Worm (Caenorhabditis elegans) whole organism, early embryonic: Measurements from ENCODE around the gene ZK1240.8.

Experiments
- B0310.2 ChIP-seq: sonication (generic microtip); optimal IDR thresholded peaks from 2 replicates; lab custom pipeline; 2016; ENCODE audit warnings: mild to moderate bottlenecking, missing genetic modification characterization, missing compliant biosample characterization
- F13C5.2 ChIP-seq: sonication (generic microtip); optimal IDR thresholded peaks from 2 replicates; lab custom pipeline; 2017; ENCODE audit warnings: mild to moderate bottlenecking, missing genetic modification characterization, inconsistent platforms, missing compliant biosample characterization
- aly-1 ChIP-seq: sonication (generic microtip); optimal IDR thresholded peaks from 2 replicates; lab custom pipeline; 2016; ENCODE audit warnings: missing genetic modification characterization, missing compliant biosample characterization
- ama-1 ChIP-seq: fragments of 150-350 bp; optimal IDR thresholded peaks from 2 replicates; lab custom pipeline; 2014
- ets-7 ChIP-seq: sonication (generic microtip); optimal IDR thresholded peaks from 2 replicates; lab custom pipeline; 2016; ENCODE audit warnings: missing genotype, missing genetic modification characterization, missing compliant biosample characterization
- flt-1 ChIP-seq: fragments of 200-800 bp; sonication (Bioruptor generic); IDR thresholded peaks from 2 replicates; pipeline ENCODE4 v1.3.6; 2022; ENCODE audit warnings: missing genetic modification characterization, missing compliant biosample characterization
- hmbx-1 ChIP-seq: sonication (generic microtip); optimal IDR thresholded peaks from 2 replicates; lab custom pipeline; 2016; ENCODE audit warnings: mild to moderate bottlenecking, missing genetic modification characterization, missing compliant biosample characterization
- hmg-4 ChIP-seq: fragments of 200-800 bp; sonication (Bioruptor generic); optimal IDR thresholded peaks from 2 replicates; lab custom pipeline; 2018; ENCODE audit warnings: mild to moderate bottlenecking, missing genetic modification characterization, missing compliant biosample characterization
- hnd-1 ChIP-seq: sonication (generic microtip); optimal IDR thresholded peaks from 2 replicates; lab custom pipeline; 2016; ENCODE audit warnings: missing genetic modification characterization, missing compliant biosample characterization
- pes-1 ChIP-seq: fragments of 200-800 bp; sonication (Bioruptor generic); IDR thresholded peaks from 2 replicates; pipeline ENCODE4 v1.3.6; 2022; ENCODE audit warnings: missing genetic modification reagents, missing genetic modification characterization, missing compliant biosample characterization
- scrt-1 ChIP-seq: fragments of 200-800 bp; sonication (Bioruptor generic); IDR thresholded peaks from 2 replicates; pipeline ENCODE4 v1.3.6; 2022; ENCODE audit warnings: missing genetic modification characterization, missing compliant biosample characterization
- sea-1 ChIP-seq: fragments of 200-800 bp; sonication (Bioruptor generic); conservative IDR thresholded peaks from 2 replicates; pipeline ENCODE4 v1.3.6; 2022; ENCODE audit warnings: missing genetic modification characterization, missing compliant biosample characterization
- tbx-37 ChIP-seq: fragments of 200-800 bp; sonication (Bioruptor generic); conservative IDR thresholded peaks from 2 replicates; pipeline ENCODE4 v1.3.6; 2022; ENCODE audit warnings: missing genetic modification reagents, missing genetic modification characterization, missing compliant biosample characterization

- no peak for TF ChIP-seq hnd-1 (tag; lab: Kevin White, UChicago)
- TF ChIP-seq aly-1 (tag; lab: Kevin White, UChicago) = no peak
- no peak for TF ChIP-seq scrt-1 (GFP tag; lab: Robert Waterston, UW)
- no peak for TF ChIP-seq sea-1 (GFP tag; lab: Robert Waterston, UW)
- no peak for TF ChIP-seq ama-1 (lab: Kevin White, UChicago)
- TF ChIP-seq tbx-37 (GFP tag; lab: Robert Waterston, UW) = no peak
- no peak for TF ChIP-seq hmg-4
- TF ChIP-seq flt-1 = no peak
- TF ChIP-seq ets-7 (tag; lab: Kevin White, UChicago) = no peak
- TF ChIP-seq pes-1 (GFP tag; lab: Robert Waterston, UW) = no peak
- no peak for TF ChIP-seq B0310.2 (tag; lab: Kevin White, UChicago)
- TF ChIP-seq F13C5.2 = no peak
- TF ChIP-seq hmbx-1 (tag; lab: Kevin White, UChicago) = no peak
Measured at ce11 chrII:2352546-2352945, 23.7 kb upstream of the ZK1240.8 start, which contains the start of gene F43C11.10.
